Worm (Caenorhabditis elegans) whole organism, L4 larva: ENCODE results near the gene del-1.

Source experiments
- F26F4.8 ChIP-seq: fragments of 200-800 bp; sonication (Bioruptor generic); conservative IDR thresholded peaks from 2 replicates; pipeline ENCODE4 v1.3.6; 2022; ENCODE audit warnings: missing genetic modification characterization, missing compliant biosample characterization
- R02D3.7 ChIP-seq: fragments of 150-350 bp; sonication (generic microtip); optimal IDR thresholded peaks from 3 replicates; lab custom pipeline; 2014; ENCODE audit warnings: missing biosample characterization, missing genetic modification characterization
- T26A8.4 ChIP-seq: fragments of 200-800 bp; sonication (Bioruptor generic); IDR thresholded peaks from 2 replicates; pipeline ENCODE4 v1.3.6; 2022; ENCODE audit warnings: missing genetic modification characterization, missing compliant biosample characterization
- ZK546.5 ChIP-seq, 2 experiments: sonication (generic microtip); optimal IDR thresholded peaks; 2 replicates each; lab custom pipeline; 2017; ENCODE audit warnings: missing biosample characterization in 2 of 2, missing genetic modification characterization in 2 of 2
- aha-1 ChIP-seq: fragments of 150-350 bp; peaks from one replicate; lab custom pipeline; 2014; ENCODE audit warnings: missing biosample characterization, missing genetic modification characterization
- ceh-44 ChIP-seq: fragments of 200-800 bp; sonication (Bioruptor generic); IDR thresholded peaks from 2 replicates; pipeline ENCODE4 v1.3.6; 2022; ENCODE audit warnings: missing genetic modification reagents, missing genetic modification characterization, missing compliant biosample characterization
- ces-1 ChIP-seq: fragments of 150-350 bp; sonication (generic microtip); optimal IDR thresholded peaks from 4 replicates; lab custom pipeline; 2014; ENCODE audit warnings: missing biosample characterization, missing genetic modification reagents, missing genetic modification characterization
- daf-12 ChIP-seq: fragments of 150-350 bp; optimal IDR thresholded peaks from 2 replicates; lab custom pipeline; 2014; ENCODE audit warnings: missing biosample characterization, missing genetic modification reagents, missing genetic modification characterization
- daf-16 ChIP-seq, 3 experiments: sonication (generic microtip); optimal IDR thresholded peaks; 2 replicates each; lab custom pipeline; 2016 to 2017; ENCODE audit warnings: missing genetic modification characterization in 3 of 3, missing genetic modification reagents in 3 of 3, mild to moderate bottlenecking in 2 of 3, missing compliant biosample characterization in 2 of 3, missing biosample characterization in 1 of 3, moderate library complexity in 1 of 3
- dmd-6 ChIP-seq: fragments of 200-800 bp; sonication (Bioruptor generic); IDR thresholded peaks from 2 replicates; pipeline ENCODE4 v1.3.6; 2022; ENCODE audit warnings: missing genetic modification reagents, missing genetic modification characterization, missing compliant biosample characterization
- dve-1 ChIP-seq: sonication (generic microtip); optimal IDR thresholded peaks from 2 replicates; lab custom pipeline; 2017; ENCODE audit warnings: antibody characterized with exemption, mild to moderate bottlenecking, missing genetic modification characterization, missing compliant biosample characterization; ENCODE audit not compliant: insufficient read depth
- egl-43 ChIP-seq: fragments of 200-800 bp; sonication (Bioruptor generic); IDR thresholded peaks from 2 replicates; pipeline ENCODE4 v1.3.6; 2022; ENCODE audit warnings: missing genetic modification reagents, missing genetic modification characterization, missing compliant biosample characterization
- hif-1 ChIP-seq, 2 experiments: sonication (generic microtip); optimal IDR thresholded peaks; 2 replicates each; lab custom pipeline; 2016 to 2017; ENCODE audit warnings: missing compliant biosample characterization in 2 of 2, missing genetic modification characterization in 2 of 2, missing genetic modification reagents in 2 of 2, missing genotype in 2 of 2, mild to moderate bottlenecking in 1 of 2
- lin-29 ChIP-seq: fragments of 200-800 bp; sonication (Bioruptor generic); IDR thresholded peaks from 2 replicates; pipeline ENCODE4 v1.3.6; 2022; ENCODE audit warnings: missing genetic modification reagents, missing genetic modification characterization, missing compliant biosample characterization
- lin-39 ChIP-seq: fragments of 150-350 bp; optimal IDR thresholded peaks from 2 replicates; lab custom pipeline; 2014; ENCODE audit warnings: missing biosample characterization, missing genetic modification reagents, missing genetic modification characterization
- madf-5 ChIP-seq, 2 experiments: fragments of 200-800 bp; sonication (Bioruptor generic); IDR thresholded peaks; 2 replicates each; pipeline ENCODE4 v1.3.6; 2022; ENCODE audit warnings: missing compliant biosample characterization in 2 of 2, missing genetic modification characterization in 2 of 2
- madf-9 ChIP-seq: fragments of 200-800 bp; sonication (Bioruptor generic); conservative IDR thresholded peaks from 2 replicates; pipeline ENCODE4 v1.3.6; 2022; ENCODE audit warnings: missing genetic modification reagents, missing genetic modification characterization, missing compliant biosample characterization
- mdl-1 ChIP-seq, 2 experiments: fragments of 150-350 bp in 1 of 2; sonication (generic microtip) in 1 of 2; optimal IDR thresholded peaks; 2 replicates each; lab custom pipeline; 2014 to 2017; ENCODE audit warnings: missing biosample characterization in 2 of 2, missing genetic modification characterization in 2 of 2
- mep-1 ChIP-seq: fragments of 150-350 bp; sonication (generic microtip); optimal IDR thresholded peaks from 3 replicates; lab custom pipeline; 2014; ENCODE audit warnings: missing biosample characterization, missing genetic modification characterization
- mes-2 ChIP-seq: sonication (generic microtip); optimal IDR thresholded peaks from 2 replicates; lab custom pipeline; 2016; ENCODE audit warnings: missing genotype, mild to moderate bottlenecking, missing genetic modification characterization, missing compliant biosample characterization; ENCODE audit not compliant: poor library complexity, severe bottlenecking
- mxl-3 ChIP-seq: fragments of 200-800 bp; sonication (Bioruptor generic); optimal IDR thresholded peaks from 2 replicates; lab custom pipeline; 2018; ENCODE audit warnings: mild to moderate bottlenecking, missing genetic modification characterization, missing compliant biosample characterization
- nhr-237 ChIP-seq: sonication (generic microtip); optimal IDR thresholded peaks from 2 replicates; lab custom pipeline; 2017; ENCODE audit warnings: missing biosample characterization, missing genetic modification characterization
- nhr-28 ChIP-seq: fragments of 150-350 bp; optimal IDR thresholded peaks from 2 replicates; lab custom pipeline; 2014; ENCODE audit warnings: missing biosample characterization, missing genetic modification characterization
- pha-4 ChIP-seq, 2 experiments: fragments of 150-350 bp in 1 of 2; fragments of 200-800 bp in 1 of 2; sonication (Bioruptor generic) in 1 of 2; IDR thresholded peaks in 1 of 2; optimal IDR thresholded peaks in 1 of 2; 2 replicates each; pipeline versions ENCODE4 v1.3.6 to Lab custom; 2014 to 2022; ENCODE audit warnings: missing genetic modification characterization in 2 of 2, missing genetic modification reagents in 2 of 2, missing biosample characterization in 1 of 2, missing compliant biosample characterization in 1 of 2
- pqm-1 ChIP-seq: sonication (generic microtip); optimal IDR thresholded peaks from 2 replicates; lab custom pipeline; 2017; ENCODE audit warnings: missing biosample characterization, missing genetic modification characterization
- skn-1 ChIP-seq: fragments of 150-350 bp; optimal IDR thresholded peaks from 2 replicates; lab custom pipeline; 2014; ENCODE audit warnings: missing biosample characterization, missing genetic modification characterization
- snpc-4 ChIP-seq: fragments of 150-350 bp; optimal IDR thresholded peaks from 2 replicates; lab custom pipeline; 2014; ENCODE audit warnings: missing biosample characterization, missing genetic modification characterization
- unc-62 ChIP-seq, 3 experiments: fragments of 150-350 bp in 1 of 3; sonication (generic microtip); optimal IDR thresholded peaks in 2 of 3; peaks in 1 of 3; 1 replicate in 1 of 3; 2 replicates in 2 of 3; lab custom pipeline; 2014 to 2017; ENCODE audit warnings: missing biosample characterization in 3 of 3, missing genetic modification characterization in 3 of 3, missing genetic modification reagents in 3 of 3, missing genotype in 1 of 3
- vab-7 ChIP-seq: fragments of 200-800 bp; sonication (Bioruptor generic); IDR thresholded peaks from 2 replicates; pipeline ENCODE4 v1.3.6; 2022; ENCODE audit warnings: missing genetic modification reagents, missing genetic modification characterization, missing compliant biosample characterization
- ztf-11 ChIP-seq: fragments of 150-350 bp; optimal IDR thresholded peaks from 2 replicates; lab custom pipeline; 2014; ENCODE audit warnings: missing biosample characterization, missing genetic modification characterization

del-1 gene

DNA sequence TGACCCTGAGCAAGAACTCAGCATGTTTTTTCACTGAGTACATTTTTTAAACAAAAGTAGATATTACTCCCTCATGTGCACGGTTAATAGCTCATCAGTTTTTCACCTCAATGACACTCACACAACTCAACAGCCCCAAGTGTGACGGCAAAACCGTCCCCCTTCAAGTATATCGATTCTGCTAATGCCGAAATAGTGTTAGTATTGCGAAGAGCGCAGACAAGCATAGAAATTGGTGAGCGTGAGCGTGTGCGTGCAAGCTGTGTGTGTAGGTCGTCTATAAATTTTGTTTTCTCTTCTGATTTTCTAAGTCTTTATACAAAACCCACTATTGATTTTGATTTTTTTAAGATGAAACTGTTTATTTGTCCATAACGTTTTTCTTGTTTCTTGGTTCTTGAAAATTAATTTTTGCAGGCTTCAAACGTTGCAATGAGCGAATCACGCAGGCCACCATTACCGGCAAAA is 29.6 kb upstream of the del-1 start, which contains the start of gene K04C1.2 (continued):
- TF ChIP-seq daf-12 = no peak
- TF ChIP-seq madf-9 (GFP tag; lab: Robert Waterston, UW) = no peak

DNA sequence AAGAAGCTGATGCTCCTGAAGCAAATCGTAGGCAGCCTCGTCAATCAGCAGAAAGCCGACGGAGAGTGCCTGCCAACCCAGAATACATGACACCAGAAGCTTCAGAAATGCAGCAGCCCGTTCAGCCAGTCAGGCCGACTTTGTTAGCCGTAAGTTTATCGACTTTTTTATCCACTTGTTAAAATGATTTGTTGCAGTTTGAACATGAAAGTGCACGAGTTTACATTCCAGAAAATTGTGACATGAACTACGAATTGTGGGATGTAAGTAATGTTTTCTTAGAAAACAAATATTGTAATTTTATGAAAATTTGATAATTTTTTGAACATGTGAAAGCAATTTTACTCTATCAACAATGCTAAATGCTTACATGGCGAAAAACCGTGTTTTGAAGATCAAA is 27.7 kb upstream of the del-1 start:
- TF ChIP-seq madf-5 (GFP tag; IDR thresholded peaks at IDR 0.05; lab: Robert Waterston, UW) (no peak), unc-62 (GFP tag; optimal IDR thresholded peaks at IDR 0.05 in 1 of 2; lab: Kevin White, UChicago) (peak in 1 of 2 experiments; percentile 93), unc-62 (tag; optimal IDR thresholded peaks at IDR 0.05; lab: Kevin White, UChicago) (no peak)

DNA sequence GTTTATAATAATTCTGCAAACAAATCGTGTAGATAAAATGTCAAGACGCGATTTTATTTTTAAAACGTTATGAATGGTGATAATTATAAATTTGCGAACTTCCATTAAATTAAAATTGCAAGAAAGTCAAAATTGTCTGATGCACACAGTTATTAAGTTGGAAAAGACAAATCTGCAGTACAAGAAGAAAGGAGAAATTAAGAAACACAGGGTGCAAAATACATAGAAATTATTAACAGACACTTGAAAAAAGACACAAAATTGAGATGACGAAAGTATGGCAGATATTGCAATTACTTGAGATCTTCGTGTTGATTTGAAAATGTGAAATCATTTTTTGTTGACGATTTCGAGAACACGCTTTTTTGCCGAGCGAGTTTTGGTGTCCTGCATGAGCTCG is 26.4 kb upstream of the del-1 start:
- no peak for TF ChIP-seq lin-29 (GFP tag; lab: Robert Waterston, UW)
- peak; percentile 92 for TF ChIP-seq aha-1 (tag; lab: Kevin White, UChicago)
- no peak for TF ChIP-seq mxl-3
- no peak for TF ChIP-seq skn-1 (tag; lab: Kevin White, UChicago)
- TF ChIP-seq ZK546.5 (tag; optimal IDR thresholded peaks at IDR 0.05; lab: Kevin White, UChicago) = no peak
- TF ChIP-seq daf-12 = no peak
- no peak for TF ChIP-seq R02D3.7
- no peak for TF ChIP-seq ces-1 (GFP tag; lab: Kevin White, UChicago)

DNA sequence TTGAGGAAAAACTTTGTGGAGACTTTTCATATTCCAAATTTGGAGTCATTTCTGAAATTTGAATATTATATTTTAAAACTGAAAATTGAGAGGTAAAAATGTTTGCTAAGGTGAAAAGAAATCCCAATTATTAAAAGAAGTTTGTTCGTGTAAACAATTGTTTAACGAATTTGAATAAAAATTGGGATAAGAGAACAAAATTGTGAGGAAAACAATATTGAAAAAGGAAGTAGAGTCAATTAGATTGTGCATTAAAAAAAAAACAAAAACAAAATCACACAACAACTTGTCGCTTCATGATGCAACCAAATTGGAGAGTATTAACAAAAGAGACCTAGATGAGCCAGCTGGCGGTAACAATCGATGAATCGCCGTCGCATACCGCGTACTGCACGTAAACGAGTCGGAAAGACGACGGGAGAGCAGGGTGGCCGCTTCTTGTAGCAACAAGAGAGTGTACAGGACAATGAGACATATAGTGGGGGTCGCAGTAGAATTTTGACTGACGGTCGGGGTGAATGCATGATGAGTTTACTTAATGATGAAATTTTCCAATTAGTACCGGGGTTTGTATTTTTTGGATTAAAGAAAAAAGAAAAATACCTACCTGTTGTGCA is 24.4 kb upstream of the del-1 start, which contains the start of gene K04C1.3:
TSS of gene K04C1.3 (minus strand) at position 51 of the 617 bp plus-strand sequence.
- TF ChIP-seq lin-39 (tag; lab: Kevin White, UChicago) (no peak), mes-2 (tag; lab: Kevin White, UChicago) (no peak), hif-1 (tag; optimal IDR thresholded peaks at IDR 0.05; lab: Kevin White, UChicago) (peak in 1 of 2 experiments; percentile 83), unc-62 (GFP tag; optimal IDR thresholded peaks at IDR 0.05 in 1 of 2; lab: Kevin White, UChicago) (no peak), unc-62 (tag; optimal IDR thresholded peaks at IDR 0.05; lab: Kevin White, UChicago) (no peak), snpc-4 (no peak), T26A8.4 (GFP tag; lab: Robert Waterston, UW) (no peak), daf-16 (GFP tag; optimal IDR thresholded peaks at IDR 0.05; lab: Kevin White, UChicago) (no peak), daf-16 (tag; optimal IDR thresholded peaks at IDR 0.05; lab: Kevin White, UChicago) (peak; percentile 23), F26F4.8 (GFP tag; lab: Robert Waterston, UW) (no peak), ztf-11 (no peak), egl-43 (GFP tag; lab: Robert Waterston, UW) (no peak), dmd-6 (GFP tag; lab: Robert Waterston, UW) (no peak), pqm-1 (tag; lab: Kevin White, UChicago) (no peak)

DNA sequence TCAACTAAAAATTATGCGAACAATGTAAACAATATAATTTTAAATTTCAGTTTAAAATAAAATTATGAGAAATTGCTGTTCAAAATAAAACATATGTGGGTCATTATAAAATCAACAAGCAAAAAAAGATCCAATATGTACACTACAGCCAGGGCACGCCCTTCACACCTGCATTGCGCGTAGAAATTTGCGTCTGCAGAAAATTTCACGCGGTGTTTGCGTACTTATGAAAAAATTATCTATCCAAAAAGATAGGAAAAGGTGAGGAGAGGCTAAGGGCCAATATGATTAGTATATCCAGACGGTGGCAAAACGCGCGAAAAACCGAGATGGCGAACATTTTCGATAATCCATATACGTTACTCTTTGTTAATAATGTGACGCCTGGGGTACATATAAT is 23.4 kb upstream of the del-1 start:
- no peak for TF ChIP-seq egl-43 (GFP tag; lab: Robert Waterston, UW)
- peak; percentile 70 for TF ChIP-seq aha-1 (tag; lab: Kevin White, UChicago)
- TF ChIP-seq ceh-44 (GFP tag; lab: Robert Waterston, UW) = no peak
- TF ChIP-seq lin-39 (tag; lab: Kevin White, UChicago) = no peak
- TF ChIP-seq mep-1 (tag; lab: Kevin White, UChicago) = no peak
- peak; percentile 25 for TF ChIP-seq mxl-3
- no peak for TF ChIP-seq nhr-237 (tag; lab: Kevin White, UChicago)
- no peak for TF ChIP-seq vab-7
- TF ChIP-seq dve-1 = peak; percentile 33
- peak; percentile 71 for TF ChIP-seq nhr-28 (tag; lab: Kevin White, UChicago)
- TF ChIP-seq pha-4 (GFP tag; IDR thresholded peaks at IDR 0.05; lab: Robert Waterston, UW) = no peak
- TF ChIP-seq pha-4 (tag; optimal IDR thresholded peaks at IDR 0.05; lab: Kevin White, UChicago) = peak; percentile 14
- TF ChIP-seq unc-62 (GFP tag; optimal IDR thresholded peaks at IDR 0.05 in 1 of 2; lab: Kevin White, UChicago) = peak in 1 of 2 experiments; percentile 16
- TF ChIP-seq unc-62 (tag; optimal IDR thresholded peaks at IDR 0.05; lab: Kevin White, UChicago) = no peak
- TF ChIP-seq mdl-1 (tag; optimal IDR thresholded peaks at IDR 0.05; lab: Kevin White, UChicago) = no peak
- TF ChIP-seq, all 104 proteins: peak for 6
